Worm (Caenorhabditis elegans) whole organism, midembryonic: Measurements from ENCODE around the gene Y82E9BL.3.
"Not testable (repeated sequence)": the region's sequence is repeated elsewhere in the genome, so short reads cannot be mapped to it uniquely, and the experiment has no call there.

Source experiments
- cog-1 ChIP-seq: sonication (generic microtip); optimal IDR thresholded peaks from 2 replicates; lab custom pipeline; 2016; ENCODE audit warnings: missing genetic modification characterization, missing compliant biosample characterization
- flt-1 ChIP-seq: fragments of 200-800 bp; sonication (Bioruptor generic); IDR thresholded peaks from 2 replicates; pipeline ENCODE4 v1.3.6; 2022; ENCODE audit warnings: missing genetic modification characterization, missing compliant biosample characterization
- klf-2 ChIP-seq: fragments of 200-800 bp; sonication (Bioruptor generic); conservative IDR thresholded peaks from 2 replicates; pipeline ENCODE4 v1.3.6; 2022; ENCODE audit warnings: missing genetic modification reagents, missing genetic modification characterization, missing compliant biosample characterization
- tab-1 ChIP-seq: fragments of 200-800 bp; sonication (Bioruptor generic); IDR thresholded peaks from 2 replicates; pipeline ENCODE4 v1.3.6; 2022; ENCODE audit warnings: missing genetic modification characterization, missing compliant biosample characterization
- ztf-23 ChIP-seq: fragments of 200-800 bp; sonication (Bioruptor generic); IDR thresholded peaks from 2 replicates; pipeline ENCODE4 v1.3.6; 2022; ENCODE audit warnings: missing genetic modification reagents, missing genetic modification characterization, missing compliant biosample characterization
- ztf-29 ChIP-seq: fragments of 200-800 bp; sonication (Bioruptor generic); IDR thresholded peaks from 2 replicates; pipeline ENCODE4 v1.3.6; 2022; ENCODE audit warnings: missing genetic modification reagents, missing genetic modification characterization, missing compliant biosample characterization

- TF ChIP-seq ztf-23 (GFP tag; lab: Robert Waterston, UW); ztf-29 (GFP tag; lab: Robert Waterston, UW); cog-1 (tag; lab: Kevin White, UChicago); flt-1; tab-1 (GFP tag; lab: Robert Waterston, UW); klf-2 (GFP tag; lab: Robert Waterston, UW): not testable (repeated sequence)
Measured at ce11 chrIII:1375491-1375890, 24.8 kb upstream of the Y82E9BL.3 start, which contains the start of gene Y82E9BR.10.
